Worm (Caenorhabditis elegans) whole organism, mixed stage, embryonic: Measurements from ENCODE around the gene srd-2.
A peak's percentile ranks its signal among the peaks of the same experiment; 100 is the strongest.

Source experiments
- M03D4.4 ChIP-seq: sonication (generic microtip); optimal IDR thresholded peaks from 2 replicates; lab custom pipeline; 2017; ENCODE audit warnings: mild to moderate bottlenecking, missing genetic modification characterization, missing compliant biosample characterization
- bed-3 ChIP-seq: fragments of 200-800 bp; sonication (Bioruptor generic); optimal IDR thresholded peaks from 3 replicates; lab custom pipeline; 2018; ENCODE audit warnings: mild to moderate bottlenecking, missing genetic modification characterization, moderate library complexity, missing compliant biosample characterization
- blmp-1 ChIP-seq: fragments of 150-350 bp; optimal IDR thresholded peaks from 2 replicates; lab custom pipeline; 2014; ENCODE audit warnings: missing biosample characterization, missing genetic modification characterization
- ceh-39 ChIP-seq: fragments of 150-350 bp; optimal IDR thresholded peaks from 2 replicates; lab custom pipeline; 2014; ENCODE audit warnings: missing biosample characterization, missing genetic modification characterization
- ceh-43 ChIP-seq: fragments of 200-800 bp; sonication (Bioruptor generic); optimal IDR thresholded peaks from 2 replicates; lab custom pipeline; 2018; ENCODE audit warnings: mild to moderate bottlenecking, missing genetic modification characterization, moderate library complexity, missing compliant biosample characterization
- ceh-83 ChIP-seq: fragments of 200-800 bp; sonication (Bioruptor generic); optimal IDR thresholded peaks from 2 replicates; lab custom pipeline; 2018; ENCODE audit warnings: mild to moderate bottlenecking, missing genetic modification characterization, missing compliant biosample characterization
- ces-1 ChIP-seq: fragments of 150-350 bp; optimal IDR thresholded peaks from 2 replicates; lab custom pipeline; 2014; ENCODE audit warnings: missing biosample characterization, missing genetic modification reagents, missing genetic modification characterization
- cnd-1 ChIP-seq: fragments of 200-800 bp; sonication (Bioruptor generic); optimal IDR thresholded peaks from 2 replicates; lab custom pipeline; 2018; ENCODE audit warnings: mild to moderate bottlenecking, missing genetic modification characterization, missing compliant biosample characterization
- drap-1 ChIP-seq: fragments of 200-800 bp; sonication (Bioruptor generic); optimal IDR thresholded peaks from 3 replicates; lab custom pipeline; 2018; ENCODE audit warnings: mild to moderate bottlenecking, missing genetic modification characterization, missing compliant biosample characterization
- elt-1 ChIP-seq: sonication (generic microtip); optimal IDR thresholded peaks from 2 replicates; lab custom pipeline; 2017; ENCODE audit warnings: missing genetic modification characterization, mild to moderate bottlenecking, missing compliant biosample characterization, antibody characterized with exemption, moderate library complexity, borderline replicate concordance; ENCODE audit not compliant: insufficient read depth
- elt-3 ChIP-seq: fragments of 150-350 bp; optimal IDR thresholded peaks from 2 replicates; lab custom pipeline; 2014; ENCODE audit warnings: missing biosample characterization, missing genetic modification characterization
- flh-1 ChIP-seq: fragments of 200-800 bp; sonication (Bioruptor generic); optimal IDR thresholded peaks from 2 replicates; lab custom pipeline; 2018; ENCODE audit warnings: mild to moderate bottlenecking, missing genetic modification characterization, moderate library complexity, missing compliant biosample characterization
- ham-2 ChIP-seq: fragments of 200-800 bp; sonication (Bioruptor generic); optimal IDR thresholded peaks from 2 replicates; lab custom pipeline; 2018; ENCODE audit warnings: mild to moderate bottlenecking, missing genetic modification characterization, missing compliant biosample characterization
- hlh-1 ChIP-seq: fragments of 150-350 bp; optimal IDR thresholded peaks from 2 replicates; lab custom pipeline; 2014; ENCODE audit warnings: missing biosample characterization, missing genetic modification reagents, missing genetic modification characterization
- lin-13 ChIP-seq: fragments of 150-350 bp; optimal IDR thresholded peaks from 2 replicates; lab custom pipeline; 2014; ENCODE audit warnings: missing biosample characterization, missing genetic modification characterization
- lin-32 ChIP-seq: fragments of 200-800 bp; sonication (Bioruptor generic); optimal IDR thresholded peaks from 2 replicates; lab custom pipeline; 2018; ENCODE audit warnings: mild to moderate bottlenecking, missing genetic modification characterization, missing compliant biosample characterization
- lsy-2 ChIP-seq: fragments of 150-350 bp; optimal IDR thresholded peaks from 2 replicates; lab custom pipeline; 2014; ENCODE audit warnings: missing biosample characterization, missing genetic modification characterization
- mab-5 ChIP-seq: fragments of 150-350 bp; optimal IDR thresholded peaks from 2 replicates; lab custom pipeline; 2014; ENCODE audit warnings: missing biosample characterization, missing genetic modification characterization
- mep-1 ChIP-seq: fragments of 150-350 bp; optimal IDR thresholded peaks from 2 replicates; lab custom pipeline; 2017; ENCODE audit warnings: missing biosample characterization, missing genetic modification reagents, missing genetic modification characterization, inconsistent platforms
- mls-2 ChIP-seq: sonication (generic microtip); optimal IDR thresholded peaks from 2 replicates; lab custom pipeline; 2016; ENCODE audit warnings: mild to moderate bottlenecking, missing genetic modification characterization, moderate library complexity, missing compliant biosample characterization
- nhr-12 ChIP-seq: fragments of 150-350 bp; optimal IDR thresholded peaks from 2 replicates; lab custom pipeline; 2014; ENCODE audit warnings: missing biosample characterization, missing genetic modification characterization
- nhr-2 ChIP-seq: fragments of 150-350 bp; optimal IDR thresholded peaks from 2 replicates; lab custom pipeline; 2014; ENCODE audit warnings: missing biosample characterization, missing genetic modification characterization
- nhr-237 ChIP-seq: fragments of 150-350 bp; optimal IDR thresholded peaks from 2 replicates; lab custom pipeline; 2014; ENCODE audit warnings: missing biosample characterization, missing genetic modification characterization
- nhr-28 ChIP-seq: fragments of 150-350 bp; optimal IDR thresholded peaks from 2 replicates; lab custom pipeline; 2014; ENCODE audit warnings: missing biosample characterization, missing genetic modification characterization
- nhr-76 ChIP-seq: sonication (generic microtip); optimal IDR thresholded peaks from 2 replicates; lab custom pipeline; 2017; ENCODE audit warnings: missing biosample characterization, missing genetic modification characterization
- pha-4 ChIP-seq: fragments of 150-350 bp; optimal IDR thresholded peaks from 2 replicates; lab custom pipeline; 2018; ENCODE audit warnings: missing biosample characterization, missing genetic modification reagents, missing genetic modification characterization
- sem-2 ChIP-seq: fragments of 200-800 bp; sonication (Bioruptor generic); optimal IDR thresholded peaks from 2 replicates; lab custom pipeline; 2018; ENCODE audit warnings: mild to moderate bottlenecking, missing genetic modification characterization, missing compliant biosample characterization
- snpc-4 ChIP-seq: fragments of 150-350 bp; optimal IDR thresholded peaks from 2 replicates; lab custom pipeline; 2014; ENCODE audit warnings: missing biosample characterization, missing genetic modification characterization
- sptf-1 ChIP-seq: sonication (generic microtip); optimal IDR thresholded peaks from 2 replicates; lab custom pipeline; 2017; ENCODE audit warnings: mild to moderate bottlenecking, missing genetic modification characterization, moderate library complexity, missing compliant biosample characterization
- tbx-8 ChIP-seq: fragments of 200-800 bp; sonication (Bioruptor generic); optimal IDR thresholded peaks from 2 replicates; lab custom pipeline; 2018; ENCODE audit warnings: mild to moderate bottlenecking, missing genetic modification characterization, moderate library complexity, missing compliant biosample characterization
- unc-120 ChIP-seq: sonication (generic microtip); optimal IDR thresholded peaks from 2 replicates; lab custom pipeline; 2017; ENCODE audit warnings: missing genetic modification characterization, missing compliant biosample characterization; ENCODE audit not compliant: poor library complexity, severe bottlenecking
- unc-39 ChIP-seq: fragments of 150-350 bp; optimal IDR thresholded peaks from 2 replicates; lab custom pipeline; 2014; ENCODE audit warnings: missing biosample characterization, missing genetic modification characterization
- unc-62 ChIP-seq: fragments of 150-350 bp; optimal IDR thresholded peaks from 2 replicates; lab custom pipeline; 2014; ENCODE audit warnings: missing biosample characterization, missing genetic modification reagents, missing genetic modification characterization
- zip-8 ChIP-seq: fragments of 150-350 bp; optimal IDR thresholded peaks from 2 replicates; lab custom pipeline; 2014; ENCODE audit warnings: missing biosample characterization, missing genetic modification characterization
- ztf-11 ChIP-seq: fragments of 150-350 bp; optimal IDR thresholded peaks from 2 replicates; lab custom pipeline; 2014; ENCODE audit warnings: missing biosample characterization, missing genetic modification characterization

srd-2 gene

ce11 chrII:10172436-10172973 is 15.2 kb downstream of the srd-2 start, which contains the start of gene wbp-11:
Gene wbp-11, plus strand, starts transcription at chrII:10172923.
- TF ChIP-seq sem-2 (GFP tag; lab: Kevin White, UChicago) (no peak), lsy-2 (tag; lab: Kevin White, UChicago) (peak; percentile 2), nhr-12 (tag; lab: Kevin White, UChicago) (no peak), mls-2 (no peak), zip-8 (tag; lab: Kevin White, UChicago) (no peak), mep-1 (tag; lab: Kevin White, UChicago) (peak; percentile 63), ham-2 (GFP tag; lab: Kevin White, UChicago) (no peak), mab-5 (no peak)

DNA sequence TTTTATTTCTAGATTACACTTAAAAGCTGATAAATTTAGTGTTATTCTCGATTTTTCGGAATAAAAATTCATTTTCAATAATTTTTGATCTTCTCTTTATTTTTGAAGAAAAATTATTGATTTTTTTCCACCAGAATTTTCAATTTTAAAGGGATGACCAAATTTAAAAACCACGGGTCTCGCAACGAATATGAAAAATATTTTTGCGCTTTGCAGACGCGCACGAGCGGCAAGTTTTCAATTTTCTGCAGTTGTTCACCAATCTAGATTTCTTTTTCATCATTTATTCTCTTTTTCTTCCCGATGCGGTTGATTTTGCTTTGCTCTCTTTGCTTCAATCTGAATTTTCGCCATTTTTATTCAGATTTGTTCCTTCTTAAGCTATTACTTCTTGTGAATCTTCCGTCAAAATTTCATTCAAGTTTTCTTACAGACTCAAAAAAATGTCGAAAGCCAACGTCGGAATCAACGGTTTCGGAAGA is 16.8 kb downstream of the srd-2 start, which contains the start of gene gpd-4:
Gene gpd-4, plus strand, starts transcription at position 432 of the 482 bp plus-strand sequence.
- TF ChIP-seq hlh-1 (tag; lab: Kevin White, UChicago) (no peak), elt-3 (no peak), zip-8 (tag; lab: Kevin White, UChicago) (no peak), snpc-4 (tag; lab: Kevin White, UChicago) (no peak), unc-39 (tag; lab: Kevin White, UChicago) (no peak), mep-1 (tag; lab: Kevin White, UChicago) (no peak), elt-1 (tag; lab: Kevin White, UChicago) (no peak), lsy-2 (tag; lab: Kevin White, UChicago) (no peak), ces-1 (no peak), nhr-76 (tag; lab: Kevin White, UChicago) (no peak), blmp-1 (tag; lab: Kevin White, UChicago) (no peak), bed-3 (GFP tag; lab: Kevin White, UChicago) (no peak), ztf-11 (no peak), lin-32 (no peak), mab-5 (no peak), ham-2 (GFP tag; lab: Kevin White, UChicago) (no peak), sem-2 (GFP tag; lab: Kevin White, UChicago) (no peak), cnd-1 (no peak), unc-62 (no peak)

ce11 chrII:10168905-10169782 is 18.6 kb downstream of the srd-2 start, which contains the start of gene daf-19:
Gene daf-19, minus strand, starts transcription at chrII:10169346.
- TF ChIP-seq mls-2: peak; percentile 91
- peak; percentile 63 for TF ChIP-seq ztf-11
- TF ChIP-seq nhr-12 (tag; lab: Kevin White, UChicago): no peak
- TF ChIP-seq lsy-2 (tag; lab: Kevin White, UChicago): peak; percentile 74
- TF ChIP-seq lin-13 (tag; lab: Kevin White, UChicago): no peak
- peak; percentile 31 for TF ChIP-seq sem-2 (GFP tag; lab: Kevin White, UChicago)
- peak; percentile 55 for TF ChIP-seq mep-1 (tag; lab: Kevin White, UChicago)
- no peak for TF ChIP-seq zip-8 (tag; lab: Kevin White, UChicago)
- no peak for TF ChIP-seq flh-1 (GFP tag; lab: Kevin White, UChicago)
- TF ChIP-seq elt-1 (tag; lab: Kevin White, UChicago): peak; percentile 20
- TF ChIP-seq ceh-43 (GFP tag; lab: Kevin White, UChicago): peak; percentile 42
- TF ChIP-seq ces-1: peak; percentile 60
- TF ChIP-seq unc-120 (tag; lab: Kevin White, UChicago): peak; percentile 76
- TF ChIP-seq nhr-28 (tag; lab: Kevin White, UChicago): no peak
- no peak for TF ChIP-seq blmp-1 (tag; lab: Kevin White, UChicago)
- no peak for TF ChIP-seq nhr-2 (tag; lab: Kevin White, UChicago)
- peak; percentile 55 for TF ChIP-seq bed-3 (GFP tag; lab: Kevin White, UChicago)
- TF ChIP-seq cnd-1: peak; percentile 72
- TF ChIP-seq drap-1 (GFP tag; lab: Kevin White, UChicago): peak; percentile 69
- TF ChIP-seq M03D4.4 (tag; lab: Kevin White, UChicago): peak; percentile 69
- TF ChIP-seq tbx-8 (GFP tag; lab: Kevin White, UChicago): peak; percentile 27
- TF ChIP-seq nhr-237: peak; percentile 42
- no peak for TF ChIP-seq elt-3
- peak; percentile 17 for TF ChIP-seq ceh-39 (tag; lab: Kevin White, UChicago)
- peak; percentile 8 for TF ChIP-seq unc-39 (tag; lab: Kevin White, UChicago)
- peak; percentile 68 for TF ChIP-seq ceh-83
- TF ChIP-seq lin-32: peak; percentile 63
- no peak for TF ChIP-seq mab-5
- peak; percentile 36 for TF ChIP-seq pha-4 (tag; lab: Kevin White, UChicago)
- TF ChIP-seq ham-2 (GFP tag; lab: Kevin White, UChicago): peak; percentile 95
- no peak for TF ChIP-seq snpc-4 (tag; lab: Kevin White, UChicago)
- peak; percentile 85 for TF ChIP-seq hlh-1 (tag; lab: Kevin White, UChicago)
- peak; percentile 92 for TF ChIP-seq sptf-1 (tag; lab: Kevin White, UChicago)
